Worm (Caenorhabditis elegans): ENCODE measurements around the gene msi-1.

DNA sequence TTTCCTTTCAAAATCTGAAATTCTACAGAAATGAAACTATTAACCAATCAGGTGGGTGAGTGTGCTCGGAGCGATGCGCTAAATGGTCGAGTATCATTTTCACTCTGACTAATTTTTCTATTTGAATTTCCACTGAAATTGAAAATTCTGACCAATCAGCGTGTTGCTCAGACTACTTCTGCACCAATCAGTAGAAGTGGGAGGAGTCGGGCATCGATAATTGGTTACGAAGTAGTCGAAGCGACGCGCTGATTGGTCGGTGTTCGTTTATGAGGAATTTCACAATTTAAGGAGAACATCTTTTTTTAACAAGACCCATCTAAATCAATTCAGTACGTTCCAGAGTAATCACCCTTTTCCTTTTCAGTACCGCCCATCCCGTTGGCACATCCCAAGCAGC is 33.0 kb upstream of the msi-1 start:
- no peak for TF ChIP-seq pha-4 (tag; optimal IDR thresholded peaks at IDR 0.05)
- TF ChIP-seq unc-120 (tag; optimal IDR thresholded peaks at IDR 0.05; ENCODE audit: poor library complexity, severe bottlenecking): no peak
- no peak for TF ChIP-seq unc-39 (tag; optimal IDR thresholded peaks at IDR 0.05)
- no peak for TF ChIP-seq ceh-43 (GFP tag; optimal IDR thresholded peaks at IDR 0.05)
- no peak for TF ChIP-seq elt-1 (tag; optimal IDR thresholded peaks at IDR 0.05; ENCODE audit: borderline replicate concordance, insufficient read depth)
- TF ChIP-seq snpc-4 (tag; optimal IDR thresholded peaks at IDR 0.05): no peak
- TF ChIP-seq sptf-1 (tag; optimal IDR thresholded peaks at IDR 0.05): no peak
- TF ChIP-seq unc-62 (GFP tag; optimal IDR thresholded peaks at IDR 0.05): no peak
- TF ChIP-seq ces-1 (GFP tag; optimal IDR thresholded peaks at IDR 0.05): no peak
- TF ChIP-seq nhr-28 (tag; optimal IDR thresholded peaks at IDR 0.05): no peak
- no peak for TF ChIP-seq ceh-83 (GFP tag; optimal IDR thresholded peaks at IDR 0.05)

Measured in whole organism, mixed stage, embryonic.